Worm (Caenorhabditis elegans) whole organism, late embryonic: Measurements from ENCODE around the gene K08C7.6.

Experiments
- ceh-45 ChIP-seq: fragments of 200-800 bp; sonication (Bioruptor generic); IDR thresholded peaks from 2 replicates; pipeline ENCODE4 v1.3.6; 2022; ENCODE audit warnings: missing genetic modification reagents, missing genetic modification characterization, missing compliant biosample characterization
- hlh-13 ChIP-seq: fragments of 200-800 bp; sonication (Bioruptor generic); optimal IDR thresholded peaks from 2 replicates; lab custom pipeline; 2018; ENCODE audit warnings: mild to moderate bottlenecking, missing genetic modification characterization, missing compliant biosample characterization
- lin-11 ChIP-seq: fragments of 200-800 bp; sonication (Bioruptor generic); optimal IDR thresholded peaks from 2 replicates; lab custom pipeline; 2018; ENCODE audit warnings: mild to moderate bottlenecking, missing genetic modification characterization, missing compliant biosample characterization
- nhr-11 ChIP-seq: fragments of 150-350 bp; optimal IDR thresholded peaks from 2 replicates; lab custom pipeline; 2014; ENCODE audit warnings: missing biosample characterization, missing genetic modification characterization
- odd-2 ChIP-seq: sonication (generic microtip); optimal IDR thresholded peaks from 2 replicates; lab custom pipeline; 2017; ENCODE audit warnings: antibody characterized with exemption, mild to moderate bottlenecking, missing genetic modification characterization, missing compliant biosample characterization
- pat-9 ChIP-seq: fragments of 200-800 bp; sonication (Bioruptor generic); optimal IDR thresholded peaks from 2 replicates; lab custom pipeline; 2018; ENCODE audit warnings: mild to moderate bottlenecking, missing genetic modification characterization, moderate library complexity, missing compliant biosample characterization
- pqm-1 ChIP-seq: sonication (generic microtip); optimal IDR thresholded peaks from 2 replicates; lab custom pipeline; 2016; ENCODE audit warnings: missing genetic modification characterization, missing compliant biosample characterization
- rnt-1 ChIP-seq: sonication (generic microtip); optimal IDR thresholded peaks from 2 replicates; lab custom pipeline; 2016; ENCODE audit warnings: missing genetic modification characterization, missing compliant biosample characterization
- ttx-3 ChIP-seq: sonication (generic microtip); optimal IDR thresholded peaks from 2 replicates; lab custom pipeline; 2016; ENCODE audit warnings: missing genetic modification reagents, missing genetic modification characterization, missing compliant biosample characterization
- unc-55 ChIP-seq: sonication (generic microtip); optimal IDR thresholded peaks from 2 replicates; lab custom pipeline; 2017; ENCODE audit warnings: missing biosample characterization, missing genetic modification reagents, missing genetic modification characterization

DNA sequence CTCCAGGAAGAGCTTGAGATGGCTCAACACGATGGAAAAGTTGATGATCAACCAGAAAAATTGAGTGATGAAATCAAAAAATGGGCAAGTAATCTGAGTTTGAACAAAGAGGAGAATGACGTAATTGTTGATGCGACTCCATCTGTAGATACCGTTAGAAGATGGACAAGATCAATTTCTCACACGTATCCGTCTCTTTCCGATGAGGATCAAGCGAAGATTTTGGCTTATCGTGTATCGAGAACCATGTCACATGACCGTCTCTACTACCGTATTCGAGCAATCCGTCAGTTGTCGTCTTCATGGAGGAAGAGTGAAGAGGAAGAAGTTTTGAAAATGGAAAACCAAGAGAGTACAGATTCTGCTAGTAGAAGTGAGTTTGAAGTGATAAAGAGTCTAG is 32.4 kb upstream of the K08C7.6 start:
- TF ChIP-seq pqm-1 (tag; lab: Kevin White, UChicago) (no peak), odd-2 (no peak), hlh-13 (GFP tag; lab: Kevin White, UChicago) (no peak), nhr-11 (tag; lab: Kevin White, UChicago) (no peak), lin-11 (no peak), ceh-45 (GFP tag; lab: Robert Waterston, UW) (no peak), pat-9 (no peak), rnt-1 (tag; lab: Kevin White, UChicago) (no peak), ttx-3 (tag; lab: Kevin White, UChicago) (no peak), unc-55 (no peak)
